Worm (Caenorhabditis elegans) whole organism, late embryonic: ENCODE measurements around the gene inx-11.

ENCODE experiments used
- ama-1 ChIP-seq: fragments of 150-350 bp; optimal IDR thresholded peaks from 2 replicates; lab custom pipeline; 2014
- dmd-4 ChIP-seq: sonication (generic microtip); optimal IDR thresholded peaks from 2 replicates; lab custom pipeline; 2016; ENCODE audit warnings: borderline replicate concordance, missing genetic modification characterization, missing compliant biosample characterization
- ets-4 ChIP-seq: sonication (generic microtip); optimal IDR thresholded peaks from 2 replicates; lab custom pipeline; 2016; ENCODE audit warnings: missing genetic modification characterization, missing compliant biosample characterization
- hlh-30 ChIP-seq: sonication (generic microtip); optimal IDR thresholded peaks from 2 replicates; lab custom pipeline; 2017; ENCODE audit warnings: antibody characterized with exemption, missing genetic modification characterization, missing compliant biosample characterization; ENCODE audit not compliant: insufficient read depth
- lin-11 ChIP-seq: fragments of 200-800 bp; sonication (Bioruptor generic); optimal IDR thresholded peaks from 2 replicates; lab custom pipeline; 2018; ENCODE audit warnings: mild to moderate bottlenecking, missing genetic modification characterization, missing compliant biosample characterization
- nhr-11 ChIP-seq: fragments of 150-350 bp; optimal IDR thresholded peaks from 2 replicates; lab custom pipeline; 2014; ENCODE audit warnings: missing biosample characterization, missing genetic modification characterization
- pha-4 ChIP-seq: fragments of 150-350 bp; optimal IDR thresholded peaks from 2 replicates; lab custom pipeline; 2018; ENCODE audit warnings: missing biosample characterization, missing genetic modification reagents, missing genetic modification characterization
- ttx-3 ChIP-seq: sonication (generic microtip); optimal IDR thresholded peaks from 2 replicates; lab custom pipeline; 2016; ENCODE audit warnings: missing genetic modification reagents, missing genetic modification characterization, missing compliant biosample characterization
- unc-55 ChIP-seq: sonication (generic microtip); optimal IDR thresholded peaks from 2 replicates; lab custom pipeline; 2017; ENCODE audit warnings: missing biosample characterization, missing genetic modification reagents, missing genetic modification characterization

ce11 chrV:12441420-12441819 is 45.6 kb upstream of the inx-11 start, which contains the start of gene pals-37:
- no peak for TF ChIP-seq ttx-3 (tag; lab: Kevin White, UChicago)
- no peak for TF ChIP-seq dmd-4
- TF ChIP-seq ama-1 (lab: Kevin White, UChicago), result no peak
- no peak for TF ChIP-seq hlh-30 (tag; lab: Kevin White, UChicago)
- TF ChIP-seq pha-4, result no peak
- TF ChIP-seq lin-11 (tag; lab: Kevin White, UChicago), result no peak
- no peak for TF ChIP-seq nhr-11 (tag; lab: Kevin White, UChicago)
- no peak for TF ChIP-seq ets-4 (tag; lab: Kevin White, UChicago)
- no peak for TF ChIP-seq unc-55 (GFP tag; lab: Kevin White, UChicago)
